Worm (Caenorhabditis elegans): ENCODE data around the gene F14H12.8.

The F14H12.8 gene

ce11 chrX:4364877-4365276 lies at the start of gene F14H12.8:
Gene F14H12.8, minus strand, starts transcription at chrX:4364977.
- TF ChIP-seq snpc-4 (tag; optimal IDR thresholded peaks at IDR 0.05) (no peak), pax-3 (tag; optimal IDR thresholded peaks at IDR 0.05) (no peak), nhr-47 (tag; optimal IDR thresholded peaks at IDR 0.05) (no peak), vab-15 (tag; optimal IDR thresholded peaks at IDR 0.05) (no peak)

- TF ChIP-seq nhr-84 (tag; optimal IDR thresholded peaks at IDR 0.05) (no peak), lir-3 (tag; optimal IDR thresholded peaks at IDR 0.05; ENCODE audit: poor library complexity) (no peak), ceh-82 (tag; optimal IDR thresholded peaks at IDR 0.05) (no peak), unc-30 (tag; optimal IDR thresholded peaks at IDR 0.05) (no peak), pag-3 (tag; optimal IDR thresholded peaks at IDR 0.05; ENCODE audit: borderline replicate concordance, insufficient read depth) (no peak), aly-2 (tag; optimal IDR thresholded peaks at IDR 0.05) (no peak), pax-3 (tag; optimal IDR thresholded peaks at IDR 0.05) (no peak), ceh-90 (tag; optimal IDR thresholded peaks at IDR 0.05) (no peak), C04F5.9 (tag; optimal IDR thresholded peaks at IDR 0.05) (no peak), snu-23 (GFP tag; optimal IDR thresholded peaks at IDR 0.05) (no peak), alr-1 (tag; optimal IDR thresholded peaks at IDR 0.05; ENCODE audit: borderline replicate concordance) (no peak), ceh-63 (GFP tag; optimal IDR thresholded peaks at IDR 0.05) (no peak), aha-1 (tag; optimal IDR thresholded peaks at IDR 0.05) (no peak), C34B4.2 (tag; optimal IDR thresholded peaks at IDR 0.05) (no peak), Y116A8C.19 (tag; optimal IDR thresholded peaks at IDR 0.05; ENCODE audit: borderline replicate concordance) (no peak), efl-1 (optimal IDR thresholded peaks at IDR 0.05) (no peak), efl-1 (GFP tag; optimal IDR thresholded peaks at IDR 0.05 in 1 of 2) (no peak)
Measured at ce11 chrX:4413206-4413605, 48.4 kb upstream of the F14H12.8 start.

- TF ChIP-seq lsy-2 (tag; optimal IDR thresholded peaks at IDR 0.05) (no peak), hpl-2 (GFP tag; optimal IDR thresholded peaks at IDR 0.05) (no peak), mab-9 (GFP tag; IDR thresholded peaks at IDR 0.05) (no peak), mep-1 (tag; optimal IDR thresholded peaks at IDR 0.05) (no peak), xbp-1 (tag; optimal IDR thresholded peaks at IDR 0.05) (no peak), nhr-76 (tag; optimal IDR thresholded peaks at IDR 0.05) (no peak)
Measured at ce11 chrX:4410280-4410911, 45.6 kb upstream of the F14H12.8 start.

ce11 chrX:4409591-4410279 lies 45.0 kb upstream of the F14H12.8 start:
- TF ChIP-seq unc-98 (GFP tag; IDR thresholded peaks at IDR 0.05) = no peak

ce11 chrX:4408466-4408865 lies 43.7 kb upstream of the F14H12.8 start:
- TF ChIP-seq ztf-4 (tag; optimal IDR thresholded peaks at IDR 0.05) (no peak), nhr-28 (tag; optimal IDR thresholded peaks at IDR 0.05) (no peak)

- TF ChIP-seq lin-14 (GFP tag; optimal IDR thresholded peaks at IDR 0.05) (peak; percentile 24), aha-1 (tag; optimal IDR thresholded peaks at IDR 0.05) (no peak), efl-1 (optimal IDR thresholded peaks at IDR 0.05) (no peak), efl-1 (GFP tag; optimal IDR thresholded peaks at IDR 0.05 in 1 of 2) (peak in 1 of 2 experiments; percentile 30), blmp-1 (tag; optimal IDR thresholded peaks at IDR 0.05) (no peak)
Measured at ce11 chrX:4404717-4405116, 39.9 kb upstream of the F14H12.8 start.
